Fruit fly (Drosophila melanogaster) whole organism, embryonic: ENCODE measurements around the gene Mis12.

Experiments
- BtbVII ChIP-seq: fragments of 200-800 bp; sonication (Bioruptor generic); optimal IDR thresholded peaks from 3 replicates; lab custom pipeline; 2017; ENCODE audit warnings: missing biosample characterization, mild to moderate bottlenecking, missing genetic modification characterization
- CG10959 ChIP-seq: fragments of 200-800 bp; sonication (Bioruptor generic); IDR thresholded peaks from 2 replicates; pipeline ENCODE4 v1.3.6; 2022; ENCODE audit warnings: missing biosample characterization, missing genetic modification characterization
- CG11456 ChIP-seq: fragments of 200-800 bp; sonication (Bioruptor generic); IDR thresholded peaks from 3 replicates; pipeline ENCODE4 v1.3.6; 2022; ENCODE audit warnings: missing biosample characterization, missing genetic modification characterization
- CG12155 ChIP-seq: fragments of 200-800 bp; sonication (Bioruptor generic); optimal IDR thresholded peaks from 3 replicates; lab custom pipeline; 2016; ENCODE audit warnings: missing biosample characterization, missing genetic modification characterization
- CG14710 ChIP-seq: fragments of 200-800 bp; sonication (Bioruptor generic); optimal IDR thresholded peaks from 3 replicates; lab custom pipeline; 2019; ENCODE audit warnings: missing biosample characterization, mild to moderate bottlenecking, missing genetic modification characterization, moderate library complexity
- CG15601 ChIP-seq: fragments of 200-800 bp; sonication (Bioruptor generic); optimal IDR thresholded peaks from 3 replicates; lab custom pipeline; 2019; ENCODE audit warnings: missing biosample characterization, mild to moderate bottlenecking, missing genetic modification characterization, moderate library complexity
- CG17359 ChIP-seq: fragments of 200-800 bp; sonication (Bioruptor generic); optimal IDR thresholded peaks from 3 replicates; lab custom pipeline; 2018; ENCODE audit warnings: missing biosample characterization, mild to moderate bottlenecking, missing genetic modification characterization, moderate library complexity
- CG2120 ChIP-seq: fragments of 200-800 bp; sonication (Bioruptor generic); optimal IDR thresholded peaks from 3 replicates; lab custom pipeline; 2016; ENCODE audit warnings: missing biosample characterization, missing genetic modification characterization
- CG32532 ChIP-seq: fragments of 200-800 bp; sonication (Bioruptor generic); IDR thresholded peaks from 2 replicates; pipeline ENCODE4 v1.3.6; 2022; ENCODE audit warnings: missing biosample characterization, missing genetic modification characterization
- CG32772 ChIP-seq: fragments of 200-800 bp; sonication (Bioruptor generic); IDR thresholded peaks from 2 replicates; pipeline ENCODE4 v1.3.6; 2022; ENCODE audit warnings: missing biosample characterization, missing genetic modification characterization
- CG3726 ChIP-seq: fragments of 200-800 bp; sonication (Bioruptor generic); IDR thresholded peaks from 3 replicates; pipeline ENCODE4, ENCODE4 v1.3.6; 2022; ENCODE audit warnings: missing biosample characterization, missing genetic modification characterization
- CG6854 ChIP-seq: fragments of 200-800 bp; sonication (Bioruptor generic); optimal IDR thresholded peaks from 3 replicates; lab custom pipeline; 2017; ENCODE audit warnings: missing biosample characterization, mild to moderate bottlenecking, missing genetic modification characterization
- CG7357 ChIP-seq: fragments of 200-800 bp; sonication (Bioruptor generic); IDR thresholded peaks from 3 replicates; pipeline ENCODE4 v1.3.6; 2022; ENCODE audit warnings: missing biosample characterization, missing genetic modification characterization
- CG7786 ChIP-seq: fragments of 200-800 bp; sonication (Bioruptor generic); optimal IDR thresholded peaks from 2 replicates; lab custom pipeline; 2016; ENCODE audit warnings: missing biosample characterization, missing genetic modification characterization
- CG8765 ChIP-seq: fragments of 200-800 bp; sonication (Bioruptor generic); IDR thresholded peaks from 2 replicates; pipeline ENCODE4 v1.3.6; 2022; ENCODE audit warnings: missing biosample characterization, missing genetic modification characterization
- CTCF ChIP-seq: fragments of 200-800 bp; sonication (Bioruptor generic); optimal IDR thresholded peaks from 2 replicates; lab custom pipeline; 2017; ENCODE audit warnings: missing biosample characterization, mild to moderate bottlenecking, missing genetic modification characterization, moderate library complexity
- D ChIP-seq, 2 experiments: fragments of 200-800 bp in 1 of 2; fragments of >200 bp in 1 of 2; sonication (Bioruptor generic) in 1 of 2; optimal IDR thresholded peaks; 2 replicates in 1 of 2; 3 replicates in 1 of 2; lab custom pipeline; 2017; ENCODE audit warnings: mild to moderate bottlenecking in 1 of 2, missing biosample characterization in 1 of 2, missing genetic modification characterization in 1 of 2, missing genetic modification reagents in 1 of 2
- Dbx ChIP-seq: fragments of 200-800 bp; sonication (Bioruptor generic); IDR thresholded peaks from 3 replicates; pipeline ENCODE4 v1.3.6; 2022; ENCODE audit warnings: missing biosample characterization, missing genetic modification characterization
- Ets65A ChIP-seq: fragments of 200-800 bp; sonication (Bioruptor generic); peaks from one replicate; lab custom pipeline; 2016; ENCODE audit warnings: missing biosample characterization, missing genetic modification characterization
- HLH54F ChIP-seq: fragments of 200-800 bp; sonication (Bioruptor generic); optimal IDR thresholded peaks from 3 replicates; lab custom pipeline; 2016; ENCODE audit warnings: missing biosample characterization, missing genetic modification characterization
- Hr51 ChIP-seq, 2 experiments: fragments of 200-800 bp; sonication (Bioruptor generic); optimal IDR thresholded peaks; 2 replicates in 1 of 2; 3 replicates in 1 of 2; lab custom pipeline; 2016 to 2018; ENCODE audit warnings: missing biosample characterization in 2 of 2, missing genetic modification characterization in 2 of 2, mild to moderate bottlenecking in 1 of 2, moderate library complexity in 1 of 2
- Hsf ChIP-seq: fragments of 200-800 bp; sonication (Bioruptor generic); optimal IDR thresholded peaks from 3 replicates; lab custom pipeline; 2016; ENCODE audit warnings: missing biosample characterization, missing genetic modification characterization
- Scr ChIP-seq: fragments of 200-800 bp; sonication (Bioruptor generic); IDR thresholded peaks from 2 replicates; pipeline ENCODE4 v1.3.6; 2022; ENCODE audit warnings: missing biosample characterization, missing genetic modification characterization; ENCODE audit not compliant: partially characterized antibody
- Xbp1 ChIP-seq: fragments of 200-800 bp; sonication (Bioruptor generic); optimal IDR thresholded peaks from 3 replicates; lab custom pipeline; 2016; ENCODE audit warnings: missing biosample characterization, mild to moderate bottlenecking, missing genetic modification characterization
- Xrp1 ChIP-seq: fragments of 200-800 bp; sonication (Bioruptor generic); IDR thresholded peaks from 2 replicates; pipeline ENCODE4 v1.3.6; 2022; ENCODE audit warnings: missing biosample characterization, missing genetic modification characterization
- ash1 ChIP-seq: fragments of 200-800 bp; sonication (Bioruptor generic); optimal IDR thresholded peaks from 2 replicates; lab custom pipeline; 2018; ENCODE audit warnings: missing biosample characterization, mild to moderate bottlenecking, missing genetic modification characterization
- ato ChIP-seq: fragments of 200-800 bp; sonication (Bioruptor generic); IDR thresholded peaks from 2 replicates; pipeline ENCODE4 v1.3.6; 2022; ENCODE audit warnings: missing biosample characterization, missing genetic modification characterization; ENCODE audit not compliant: partially characterized antibody
- cad ChIP-seq: fragments of >200 bp; optimal IDR thresholded peaks from 2 replicates; lab custom pipeline; 2017; ENCODE audit warnings: missing biosample characterization, missing genetic modification characterization
- chinmo ChIP-seq: fragments of 200-800 bp; sonication (Bioruptor generic); IDR thresholded peaks from 4 replicates; pipeline ENCODE4 v1.3.6; 2022; ENCODE audit warnings: missing biosample characterization, missing genetic modification characterization; ENCODE audit not compliant: partially characterized antibody
- croc ChIP-seq: fragments of 200-800 bp; sonication (Bioruptor generic); conservative IDR thresholded peaks from 3 replicates; pipeline ENCODE4 v1.3.6; 2022; ENCODE audit warnings: missing biosample characterization, missing genetic modification characterization
- crol ChIP-seq: fragments of 200-800 bp; sonication (Bioruptor generic); IDR thresholded peaks from 2 replicates; pipeline ENCODE4 v1.3.6; 2022; ENCODE audit warnings: missing biosample characterization, missing genetic modification characterization
- eve ChIP-seq, 2 experiments: fragments of >200 bp; optimal IDR thresholded peaks; 2 replicates each; lab custom pipeline; 2017; ENCODE audit warnings: missing biosample characterization in 2 of 2, missing genetic modification characterization in 2 of 2
- ind ChIP-seq: fragments of 200-800 bp; sonication (Bioruptor generic); optimal IDR thresholded peaks from 3 replicates; lab custom pipeline; 2016; ENCODE audit warnings: missing biosample characterization, missing genetic modification characterization
- kay ChIP-seq: fragments of 200-800 bp; sonication (Bioruptor generic); optimal IDR thresholded peaks from 2 replicates; lab custom pipeline; 2016; ENCODE audit warnings: missing biosample characterization, missing genetic modification characterization
- klu ChIP-seq: fragments of 200-800 bp; sonication (Bioruptor generic); IDR thresholded peaks from 2 replicates; pipeline ENCODE4 v1.3.6; 2022; ENCODE audit warnings: missing biosample characterization, missing genetic modification characterization
- mirr ChIP-seq: fragments of 200-800 bp; sonication (Bioruptor generic); optimal IDR thresholded peaks from 3 replicates; lab custom pipeline; 2018; ENCODE audit warnings: missing biosample characterization, mild to moderate bottlenecking, missing genetic modification characterization
- nerfin-2 ChIP-seq: fragments of 200-800 bp; sonication (Bioruptor generic); IDR thresholded peaks from 2 replicates; pipeline ENCODE4 v1.3.6; 2022; ENCODE audit warnings: missing biosample characterization, missing genetic modification characterization; ENCODE audit not compliant: partially characterized antibody
- pita ChIP-seq: fragments of 200-800 bp; sonication (Bioruptor generic); optimal IDR thresholded peaks from 2 replicates; lab custom pipeline; 2017; ENCODE audit warnings: missing biosample characterization, mild to moderate bottlenecking, missing genetic modification characterization
- sim ChIP-seq: fragments of 200-800 bp; sonication (Bioruptor generic); IDR thresholded peaks from 2 replicates; pipeline ENCODE4 v1.3.6; 2022; ENCODE audit warnings: missing biosample characterization, missing genetic modification characterization
- so ChIP-seq: fragments of 200-800 bp; sonication (Bioruptor generic); IDR thresholded peaks from 3 replicates; pipeline ENCODE4 v1.3.6; 2022; ENCODE audit warnings: missing biosample characterization, missing genetic modification characterization
- stc ChIP-seq: fragments of 200-800 bp; sonication (Bioruptor generic); IDR thresholded peaks from 2 replicates; pipeline ENCODE4 v1.3.6; 2022; ENCODE audit warnings: missing biosample characterization, missing genetic modification characterization
- tap ChIP-seq: fragments of 200-800 bp; optimal IDR thresholded peaks from 3 replicates; lab custom pipeline; 2019; ENCODE audit warnings: missing biosample characterization, mild to moderate bottlenecking, missing genetic modification characterization, moderate library complexity
- tll ChIP-seq, 2 experiments: fragments of 200-800 bp in 1 of 2; fragments of >200 bp in 1 of 2; sonication (Bioruptor generic) in 1 of 2; optimal IDR thresholded peaks; 2 replicates each; lab custom pipeline; 2017 to 2019; ENCODE audit warnings: missing biosample characterization in 2 of 2, missing genetic modification characterization in 2 of 2, mild to moderate bottlenecking in 1 of 2, moderate library complexity in 1 of 2
- unc-4 ChIP-seq: fragments of 200-800 bp; sonication (Bioruptor generic); IDR thresholded peaks from 2 replicates; pipeline ENCODE4 v1.3.6; 2022; ENCODE audit warnings: missing biosample characterization, missing genetic modification characterization; ENCODE audit not compliant: partially characterized antibody
- vfl ChIP-seq: fragments of 200-800 bp; sonication (Bioruptor generic); optimal IDR thresholded peaks from 2 replicates; lab custom pipeline; 2016; ENCODE audit warnings: missing biosample characterization, missing genetic modification characterization
- wdn ChIP-seq: fragments of 200-800 bp; sonication (Bioruptor generic); IDR thresholded peaks from 2 replicates; pipeline ENCODE4 v1.3.6; 2022; ENCODE audit warnings: missing biosample characterization, missing genetic modification characterization
- wek ChIP-seq: fragments of 200-800 bp; sonication (Bioruptor generic); optimal IDR thresholded peaks from 3 replicates; lab custom pipeline; 2018; ENCODE audit warnings: missing biosample characterization, mild to moderate bottlenecking, missing genetic modification characterization, moderate library complexity
- zf30C ChIP-seq: fragments of 200-800 bp; sonication (Bioruptor generic); optimal IDR thresholded peaks from 3 replicates; lab custom pipeline; 2018; ENCODE audit warnings: missing biosample characterization, mild to moderate bottlenecking, missing genetic modification characterization
- zfh1 ChIP-seq: fragments of 200-800 bp; sonication (Bioruptor generic); IDR thresholded peaks from 3 replicates; pipeline ENCODE4 v1.3.6; 2022; ENCODE audit warnings: missing biosample characterization, missing genetic modification characterization

The Mis12 gene

DNA sequence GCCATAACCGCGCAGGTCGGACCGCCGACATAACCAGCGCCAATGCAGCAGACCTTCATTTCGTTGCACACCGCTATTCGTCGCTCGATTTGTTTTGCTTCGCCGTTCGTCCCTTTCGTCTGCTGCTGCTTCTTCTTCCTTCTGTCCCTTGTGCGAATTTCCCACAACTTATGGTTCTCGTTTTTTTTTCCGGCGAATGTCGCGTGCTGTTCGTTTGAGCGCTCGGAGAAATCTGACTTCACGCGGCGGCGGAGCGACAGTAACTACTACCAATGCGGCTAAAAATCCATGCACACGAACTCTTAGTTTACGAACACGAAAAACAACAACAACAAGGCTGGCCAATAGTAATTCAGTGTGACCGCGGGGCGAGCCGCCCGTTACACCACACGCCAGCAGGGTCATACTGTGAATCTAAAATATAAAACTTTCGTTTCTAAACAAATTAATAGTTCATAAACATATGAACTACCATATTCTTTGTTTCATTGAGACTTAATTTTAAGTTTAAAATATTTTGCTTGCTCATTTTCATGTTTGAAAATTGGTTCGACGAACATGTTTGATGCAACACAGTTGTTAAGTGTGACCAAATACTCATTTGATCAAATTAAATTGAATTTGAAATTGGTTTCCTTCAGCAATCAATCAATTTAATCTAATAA, 4.2 kb downstream of the Mis12 start, which contains the start of gene sgl (continued):
- TF ChIP-seq CG2120, result peak; percentile 51
- TF ChIP-seq CG8765, result 0 out of 2 replicates have a peak, but pooled peaks have one; percentile 5
- no peak for TF ChIP-seq klu (GFP tag; lab: Robert Waterston, UW)
- no peak for TF ChIP-seq croc (GFP tag; lab: Robert Waterston, UW)
- peak; percentile 43 for TF ChIP-seq Ets65A
- no peak for TF ChIP-seq zf30C (GFP tag; lab: Kevin White, UChicago)
- peak; percentile 27; the same call in 1 of the 2 replicates for TF ChIP-seq nerfin-2 (GFP tag; lab: Robert Waterston, UW)
- peak; percentile 36; the same call in 1 of the 3 replicates for TF ChIP-seq zfh1 (GFP tag; lab: Robert Waterston, UW)
- TF ChIP-seq Hsf, result no peak
- no peak for TF ChIP-seq CG10959
- TF ChIP-seq Dbx, result peak; percentile 68; the same call in 1 of the 3 replicates
- TF ChIP-seq CG7786, result peak; percentile 18
- TF ChIP-seq vfl, result no peak
- no peak for TF ChIP-seq kay (GFP tag; lab: Kevin White, UChicago)
- TF ChIP-seq CG17359 (tag; lab: Kevin White, UChicago), result peak; percentile 26
- no peak for TF ChIP-seq pita (GFP tag; lab: Kevin White, UChicago)
- TF ChIP-seq CG15601 (tag; lab: Kevin White, UChicago), result peak; percentile 82
- TF ChIP-seq cad (GFP tag; lab: Kevin White, UChicago), result no peak
- TF ChIP-seq Xbp1, result peak; percentile 11
- no peak for TF ChIP-seq sim (GFP tag; lab: Robert Waterston, UW)
- peak; percentile 93; the same call in 3 of the 4 replicates for TF ChIP-seq chinmo (GFP tag; lab: Robert Waterston, UW)
- peak; percentile 60; the same call in 1 of the 2 replicates for TF ChIP-seq stc (GFP tag; lab: Robert Waterston, UW)
- 0 out of 2 replicates have a peak, but pooled peaks have one; percentile 14 for TF ChIP-seq CG32772 (GFP tag; lab: Robert Waterston, UW)
- no peak for TF ChIP-seq eve (GFP tag; optimal IDR thresholded peaks at IDR 0.05; lab: Kevin White, UChicago)
- TF ChIP-seq ash1 (GFP tag; lab: Kevin White, UChicago), result no peak
- peak; percentile 14; the same call in 1 of the 2 replicates for TF ChIP-seq Xrp1
- peak; percentile 63 for TF ChIP-seq CG14710 (tag; lab: Kevin White, UChicago)
- TF ChIP-seq D (optimal IDR thresholded peaks at IDR 0.05; lab: Kevin White, UChicago), result peak; percentile 75
- TF ChIP-seq D (GFP tag; optimal IDR thresholded peaks at IDR 0.05; lab: Kevin White, UChicago), result no peak
- peak; percentile 20 to 31 for TF ChIP-seq Hr51 (GFP tag; optimal IDR thresholded peaks at IDR 0.05; lab: Kevin White, UChicago)
- no peak for TF ChIP-seq CG12155 (GFP tag; lab: Kevin White, UChicago)
- peak; percentile 67 for TF ChIP-seq ato
- no peak for TF ChIP-seq HLH54F (GFP tag; lab: Kevin White, UChicago)
- 0 out of 3 replicates have a peak, but pooled peaks have one; percentile 41 for TF ChIP-seq so (GFP tag; lab: Robert Waterston, UW)
- TF ChIP-seq ind (GFP tag; lab: Kevin White, UChicago), result no peak
- TF ChIP-seq CG32532 (GFP tag; lab: Robert Waterston, UW), result peak; percentile 41
- TF ChIP-seq mirr (GFP tag; lab: Kevin White, UChicago), result peak; percentile 34
- TF ChIP-seq Scr (GFP tag; lab: Robert Waterston, UW), result peak; percentile 43; the same call in 1 of the 2 replicates
- TF ChIP-seq wek (GFP tag; lab: Kevin White, UChicago), result peak; percentile 29
- TF ChIP-seq tap (tag; lab: Kevin White, UChicago), result no peak
- TF ChIP-seq CG3726 (GFP tag; lab: Robert Waterston, UW), result no peak
- TF ChIP-seq CG7357 (GFP tag; lab: Robert Waterston, UW), result no peak
- TF ChIP-seq tll (GFP tag; optimal IDR thresholded peaks at IDR 0.05; lab: Kevin White, UChicago), result peak in 1 of 2 experiments; percentile 53
- TF ChIP-seq crol (GFP tag; lab: Robert Waterston, UW), result no peak; the same call in 1 of the 2 replicates
- TF ChIP-seq CG11456 (GFP tag; lab: Robert Waterston, UW), result peak; percentile 66; the same call in 2 of the 3 replicates
- TF ChIP-seq CG6854 (GFP tag; lab: Kevin White, UChicago), result peak; percentile 13
- no peak for TF ChIP-seq CTCF (GFP tag; lab: Kevin White, UChicago)
- no peak for TF ChIP-seq wdn (GFP tag; lab: Robert Waterston, UW)
- TF ChIP-seq BtbVII (GFP tag; lab: Kevin White, UChicago), result peak; percentile 66
- TF ChIP-seq unc-4, result peak; percentile 48; the same call in 1 of the 2 replicates
